Worm (Caenorhabditis elegans): ENCODE measurements around the gene R13H4.2.

DNA sequence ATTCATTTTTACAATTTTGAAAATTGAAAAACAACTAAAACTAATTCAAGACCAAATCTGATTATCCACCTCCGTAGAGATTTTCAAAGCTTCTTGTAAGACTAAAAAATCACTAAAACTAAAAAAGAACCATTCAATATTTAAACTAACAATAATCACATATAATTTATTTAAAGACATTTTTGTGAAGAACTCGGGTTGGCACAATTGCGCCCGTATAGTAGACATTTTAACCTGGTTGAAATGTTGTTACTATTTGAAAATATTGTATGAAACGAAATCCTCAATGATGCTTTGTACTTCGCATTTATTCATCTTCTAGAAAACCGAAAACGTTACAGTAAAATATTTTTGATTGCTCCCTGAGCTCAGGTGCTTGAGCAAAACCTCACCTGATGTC lies 19.8 kb downstream of the R13H4.2 start:
- TF ChIP-seq ZK546.5 (tag; optimal IDR thresholded peaks at IDR 0.05) (no peak), fkh-10 (GFP tag; optimal IDR thresholded peaks at IDR 0.05) (no peak), elt-3 (tag; optimal IDR thresholded peaks at IDR 0.05) (no peak), nhr-12 (tag; optimal IDR thresholded peaks at IDR 0.05) (no peak), ama-1 (optimal IDR thresholded peaks at IDR 0.05) (no peak), fkh-2 (tag; optimal IDR thresholded peaks at IDR 0.05) (no peak), mdl-1 (tag; optimal IDR thresholded peaks at IDR 0.05) (no peak)
